Worm (Caenorhabditis elegans) whole organism, late embryonic: ENCODE results near the gene ceh-90.

ENCODE experiments used
- C38D4.7 ChIP-seq: fragments of 200-800 bp; sonication (Bioruptor generic); optimal IDR thresholded peaks from 2 replicates; lab custom pipeline; 2018; ENCODE audit warnings: mild to moderate bottlenecking, missing genetic modification characterization, moderate library complexity, missing compliant biosample characterization
- F13H6.1 ChIP-seq: sonication (generic microtip); optimal IDR thresholded peaks from 2 replicates; lab custom pipeline; 2016; ENCODE audit warnings: missing genetic modification characterization, missing compliant biosample characterization
- K02D7.2 ChIP-seq: sonication (generic microtip); optimal IDR thresholded peaks from 2 replicates; lab custom pipeline; 2017; ENCODE audit warnings: mild to moderate bottlenecking, missing genetic modification characterization, missing compliant biosample characterization
- K09A11.1 ChIP-seq: sonication (generic microtip); optimal IDR thresholded peaks from 2 replicates; lab custom pipeline; 2017; ENCODE audit warnings: antibody characterized with exemption, mild to moderate bottlenecking, missing genetic modification characterization, missing compliant biosample characterization; ENCODE audit not compliant: insufficient read depth
- T23F11.4 ChIP-seq: fragments of 200-800 bp; sonication (Bioruptor generic); optimal IDR thresholded peaks from 2 replicates; lab custom pipeline; 2018; ENCODE audit warnings: mild to moderate bottlenecking, missing genetic modification characterization, missing compliant biosample characterization
- Y22D7AL.16 ChIP-seq: sonication (generic microtip); optimal IDR thresholded peaks from 2 replicates; lab custom pipeline; 2016; ENCODE audit warnings: missing genetic modification characterization, missing compliant biosample characterization
- ahr-1 ChIP-seq: sonication (generic microtip); optimal IDR thresholded peaks from 2 replicates; lab custom pipeline; 2016; ENCODE audit warnings: missing genetic modification characterization, missing compliant biosample characterization
- ama-1 ChIP-seq: fragments of 150-350 bp; optimal IDR thresholded peaks from 2 replicates; lab custom pipeline; 2014
- ceh-14 ChIP-seq: sonication (generic microtip); optimal IDR thresholded peaks from 2 replicates; lab custom pipeline; 2016; ENCODE audit warnings: missing genotype, missing genetic modification characterization, missing compliant biosample characterization
- ceh-18 ChIP-seq: sonication (generic microtip); optimal IDR thresholded peaks from 2 replicates; lab custom pipeline; 2016; ENCODE audit warnings: missing genetic modification characterization, missing compliant biosample characterization
- ceh-19 ChIP-seq: fragments of 200-800 bp; sonication (Bioruptor generic); optimal IDR thresholded peaks from 2 replicates; lab custom pipeline; 2018; ENCODE audit warnings: mild to moderate bottlenecking, missing genetic modification characterization, missing compliant biosample characterization
- ceh-2 ChIP-seq: sonication (generic microtip); optimal IDR thresholded peaks from 2 replicates; lab custom pipeline; 2016; ENCODE audit warnings: missing genotype, missing genetic modification characterization, missing compliant biosample characterization
- ceh-22 ChIP-seq: sonication (generic microtip); optimal IDR thresholded peaks from 2 replicates; lab custom pipeline; 2017; ENCODE audit warnings: missing biosample characterization, missing genetic modification characterization
- ceh-24 ChIP-seq: sonication (generic microtip); optimal IDR thresholded peaks from 2 replicates; lab custom pipeline; 2016; ENCODE audit warnings: mild to moderate bottlenecking, missing genetic modification characterization, missing compliant biosample characterization
- ceh-30 ChIP-seq: fragments of 150-350 bp; optimal IDR thresholded peaks from 2 replicates; lab custom pipeline; 2014; ENCODE audit warnings: missing biosample characterization, missing genetic modification characterization
- ceh-31 ChIP-seq: sonication (generic microtip); optimal IDR thresholded peaks from 2 replicates; lab custom pipeline; 2016; ENCODE audit warnings: missing genetic modification characterization, missing compliant biosample characterization
- ceh-34 ChIP-seq: sonication (generic microtip); optimal IDR thresholded peaks from 2 replicates; lab custom pipeline; 2016; ENCODE audit warnings: mild to moderate bottlenecking, missing genetic modification characterization, missing compliant biosample characterization
- ceh-45 ChIP-seq: fragments of 200-800 bp; sonication (Bioruptor generic); IDR thresholded peaks from 2 replicates; pipeline ENCODE4 v1.3.6; 2022; ENCODE audit warnings: missing genetic modification reagents, missing genetic modification characterization, missing compliant biosample characterization
- ceh-6 ChIP-seq: fragments of 200-800 bp; sonication (Bioruptor generic); optimal IDR thresholded peaks from 2 replicates; lab custom pipeline; 2018; ENCODE audit warnings: mild to moderate bottlenecking, missing genetic modification characterization, missing compliant biosample characterization
- che-1 ChIP-seq: sonication (generic microtip); optimal IDR thresholded peaks from 2 replicates; lab custom pipeline; 2016; ENCODE audit warnings: mild to moderate bottlenecking, missing genetic modification characterization, missing compliant biosample characterization
- ets-4 ChIP-seq: sonication (generic microtip); optimal IDR thresholded peaks from 2 replicates; lab custom pipeline; 2016; ENCODE audit warnings: missing genetic modification characterization, missing compliant biosample characterization
- eyg-1 ChIP-seq: sonication (generic microtip); optimal IDR thresholded peaks from 2 replicates; lab custom pipeline; 2016; ENCODE audit warnings: missing genotype, missing genetic modification characterization, missing compliant biosample characterization
- fax-1 ChIP-seq: sonication (generic microtip); optimal IDR thresholded peaks from 2 replicates; lab custom pipeline; 2016; ENCODE audit warnings: missing genotype, missing genetic modification characterization, missing compliant biosample characterization
- fkh-10 ChIP-seq: fragments of 150-350 bp; optimal IDR thresholded peaks from 2 replicates; lab custom pipeline; 2014; ENCODE audit warnings: missing biosample characterization, missing genetic modification reagents, missing genetic modification characterization
- fkh-6 ChIP-seq: sonication (generic microtip); optimal IDR thresholded peaks from 2 replicates; lab custom pipeline; 2016; ENCODE audit warnings: missing genetic modification characterization, missing compliant biosample characterization
- gmeb-2 ChIP-seq: sonication (generic microtip); optimal IDR thresholded peaks from 2 replicates; lab custom pipeline; 2016; ENCODE audit warnings: missing genetic modification characterization, inconsistent platforms, missing compliant biosample characterization
- hlh-13 ChIP-seq: fragments of 200-800 bp; sonication (Bioruptor generic); optimal IDR thresholded peaks from 2 replicates; lab custom pipeline; 2018; ENCODE audit warnings: mild to moderate bottlenecking, missing genetic modification characterization, missing compliant biosample characterization
- hlh-15 ChIP-seq: sonication (generic microtip); optimal IDR thresholded peaks from 2 replicates; lab custom pipeline; 2016; ENCODE audit warnings: missing genetic modification characterization, missing compliant biosample characterization
- hlh-30 ChIP-seq: sonication (generic microtip); optimal IDR thresholded peaks from 2 replicates; lab custom pipeline; 2017; ENCODE audit warnings: antibody characterized with exemption, missing genetic modification characterization, missing compliant biosample characterization; ENCODE audit not compliant: insufficient read depth
- hlh-6 ChIP-seq: sonication (generic microtip); optimal IDR thresholded peaks from 2 replicates; lab custom pipeline; 2016; ENCODE audit warnings: missing genotype, missing genetic modification characterization, missing compliant biosample characterization
- hlh-8 ChIP-seq: sonication (generic microtip); optimal IDR thresholded peaks from 2 replicates; lab custom pipeline; 2016; ENCODE audit warnings: missing genotype, missing genetic modification characterization, missing compliant biosample characterization
- mec-3 ChIP-seq: sonication (generic microtip); optimal IDR thresholded peaks from 2 replicates; lab custom pipeline; 2016; ENCODE audit warnings: borderline replicate concordance, missing genetic modification characterization, missing compliant biosample characterization
- nfya-1 ChIP-seq: sonication (generic microtip); optimal IDR thresholded peaks from 2 replicates; lab custom pipeline; 2017; ENCODE audit warnings: missing genetic modification characterization, mild to moderate bottlenecking, missing compliant biosample characterization, antibody characterized with exemption, moderate library complexity
- nhr-11 ChIP-seq: fragments of 150-350 bp; optimal IDR thresholded peaks from 2 replicates; lab custom pipeline; 2014; ENCODE audit warnings: missing biosample characterization, missing genetic modification characterization
- nhr-232 ChIP-seq: sonication (generic microtip); optimal IDR thresholded peaks from 2 replicates; lab custom pipeline; 2016; ENCODE audit warnings: missing genetic modification characterization, missing compliant biosample characterization
- odd-2 ChIP-seq: sonication (generic microtip); optimal IDR thresholded peaks from 2 replicates; lab custom pipeline; 2017; ENCODE audit warnings: antibody characterized with exemption, mild to moderate bottlenecking, missing genetic modification characterization, missing compliant biosample characterization
- pag-3 ChIP-seq: sonication (generic microtip); optimal IDR thresholded peaks from 2 replicates; lab custom pipeline; 2016; ENCODE audit warnings: missing compliant biosample characterization, missing genetic modification characterization, borderline replicate concordance
- pha-2 ChIP-seq: sonication (generic microtip); optimal IDR thresholded peaks from 2 replicates; lab custom pipeline; 2017; ENCODE audit warnings: mild to moderate bottlenecking, missing genetic modification characterization, missing compliant biosample characterization
- pqm-1 ChIP-seq: sonication (generic microtip); optimal IDR thresholded peaks from 2 replicates; lab custom pipeline; 2016; ENCODE audit warnings: missing genetic modification characterization, missing compliant biosample characterization
- ref-2 ChIP-seq: sonication (generic microtip); optimal IDR thresholded peaks from 2 replicates; lab custom pipeline; 2016; ENCODE audit warnings: missing genetic modification characterization, missing compliant biosample characterization
- rnt-1 ChIP-seq: sonication (generic microtip); optimal IDR thresholded peaks from 2 replicates; lab custom pipeline; 2016; ENCODE audit warnings: missing genetic modification characterization, missing compliant biosample characterization
- sdc-2 ChIP-seq: sonication (generic microtip); optimal IDR thresholded peaks from 2 replicates; lab custom pipeline; 2016; ENCODE audit warnings: missing genotype, missing genetic modification characterization, missing compliant biosample characterization
- sox-2 ChIP-seq: fragments of 200-800 bp; sonication (Bioruptor generic); IDR thresholded peaks from 2 replicates; pipeline ENCODE4 v1.3.6; 2022; ENCODE audit warnings: missing genetic modification reagents, missing genetic modification characterization, missing compliant biosample characterization
- syd-9 ChIP-seq: sonication (generic microtip); optimal IDR thresholded peaks from 2 replicates; lab custom pipeline; 2016; ENCODE audit warnings: mild to moderate bottlenecking, missing genetic modification characterization, moderate library complexity, missing compliant biosample characterization
- tbx-2 ChIP-seq: sonication (generic microtip); optimal IDR thresholded peaks from 2 replicates; lab custom pipeline; 2016; ENCODE audit warnings: missing genetic modification characterization, missing compliant biosample characterization
- unc-3 ChIP-seq, 2 experiments: fragments of 200-800 bp in 1 of 2; sonication (Bioruptor generic) in 1 of 2; sonication (generic microtip) in 1 of 2; conservative IDR thresholded peaks in 1 of 2; optimal IDR thresholded peaks in 1 of 2; 2 replicates each; pipeline versions ENCODE4 v1.3.6 to Lab custom; 2016 to 2022; ENCODE audit warnings: missing compliant biosample characterization in 2 of 2, missing genetic modification characterization in 2 of 2, missing genetic modification reagents in 1 of 2
- unc-42 ChIP-seq: sonication (generic microtip); optimal IDR thresholded peaks from 2 replicates; lab custom pipeline; 2016; ENCODE audit warnings: missing genotype, missing genetic modification characterization, missing compliant biosample characterization
- unc-86 ChIP-seq: sonication (generic microtip); optimal IDR thresholded peaks from 2 replicates; lab custom pipeline; 2016; ENCODE audit warnings: missing genetic modification characterization, missing compliant biosample characterization
- zip-5 ChIP-seq: sonication (generic microtip); optimal IDR thresholded peaks from 2 replicates; lab custom pipeline; 2016; ENCODE audit warnings: missing genetic modification characterization, missing compliant biosample characterization
- ztf-16 ChIP-seq: sonication (generic microtip); optimal IDR thresholded peaks from 2 replicates; lab custom pipeline; 2017; ENCODE audit warnings: missing genetic modification characterization, missing compliant biosample characterization

Gene ceh-90

DNA sequence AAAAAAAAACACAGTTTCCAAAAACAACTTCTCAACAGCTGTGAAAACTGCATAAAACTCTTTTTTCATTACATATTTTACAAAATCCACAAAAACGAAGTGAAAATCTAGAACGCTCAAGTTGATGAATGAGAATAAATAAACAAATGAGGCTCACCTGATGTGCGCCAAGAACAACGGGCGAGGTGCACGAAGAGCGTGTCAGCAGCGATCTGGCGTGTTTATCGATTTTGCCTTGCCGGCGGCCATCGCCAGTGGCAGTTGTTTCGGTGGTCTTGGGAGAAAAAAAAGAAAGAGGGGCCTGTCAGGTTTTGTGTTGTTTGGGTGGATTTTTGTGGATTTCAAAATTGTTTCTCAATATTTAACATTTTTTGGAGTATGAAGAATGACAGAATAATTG lies 17.0 kb upstream of the ceh-90 start, which contains the start of gene idhb-1 (continued):
- TF ChIP-seq syd-9 (tag; lab: Kevin White, UChicago), result no peak
- no peak for TF ChIP-seq ceh-6 (GFP tag; lab: Kevin White, UChicago)
- no peak for TF ChIP-seq ama-1 (lab: Kevin White, UChicago)
- TF ChIP-seq ceh-31 (tag; lab: Kevin White, UChicago), result peak; percentile 50
- no peak for TF ChIP-seq gmeb-2 (tag; lab: Kevin White, UChicago)
- no peak for TF ChIP-seq pag-3 (tag; lab: Kevin White, UChicago)
- TF ChIP-seq pqm-1 (tag; lab: Kevin White, UChicago), result no peak
- TF ChIP-seq ref-2, result no peak
- peak; percentile 46 for TF ChIP-seq ceh-18
- no peak for TF ChIP-seq ceh-19
- peak; percentile 54 for TF ChIP-seq tbx-2 (tag; lab: Kevin White, UChicago)
- TF ChIP-seq C38D4.7 (GFP tag; lab: Kevin White, UChicago), result no peak
- no peak for TF ChIP-seq hlh-13 (GFP tag; lab: Kevin White, UChicago)
- TF ChIP-seq, all 69 proteins: peak for 9

DNA sequence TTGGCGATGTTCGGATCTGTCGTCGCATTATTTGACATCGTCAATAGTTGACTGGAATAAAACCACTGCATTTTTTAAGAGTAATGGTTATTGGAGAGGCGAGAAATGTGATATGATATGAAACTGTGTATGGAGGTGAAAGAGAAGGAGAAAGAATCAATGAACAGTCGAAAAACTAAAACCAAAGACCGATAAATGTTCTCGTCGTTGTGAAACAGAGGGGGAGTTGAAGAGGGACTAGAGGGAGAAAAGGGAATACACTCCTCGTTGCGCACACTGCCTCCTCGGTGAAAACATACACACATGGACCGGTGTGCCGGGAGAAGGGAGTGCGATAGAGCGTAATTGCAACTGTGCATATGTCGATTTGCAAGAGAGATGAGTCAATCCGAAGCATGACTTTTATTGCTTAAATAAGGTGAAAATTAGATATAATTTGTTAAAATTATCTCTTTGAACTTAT lies 12.8 kb upstream of the ceh-90 start, which contains the start of gene sym-4:
Gene sym-4 (minus strand): TSS at position 51 of the 463 bp plus-strand sequence.
- TF ChIP-seq ets-4 (tag; lab: Kevin White, UChicago) (peak; percentile 57), nfya-1 (peak; percentile 77), ahr-1 (no peak), unc-86 (tag; lab: Kevin White, UChicago) (no peak), ceh-24 (no peak), F13H6.1 (tag; lab: Kevin White, UChicago) (no peak), fax-1 (tag; lab: Kevin White, UChicago) (no peak), che-1 (no peak), pag-3 (tag; lab: Kevin White, UChicago) (no peak), hlh-30 (peak; percentile 75), eyg-1 (tag; lab: Kevin White, UChicago) (no peak), Y22D7AL.16 (tag; lab: Kevin White, UChicago) (no peak), hlh-8 (peak; percentile 82), ceh-22 (no peak), ceh-2 (tag; lab: Kevin White, UChicago) (no peak), zip-5 (tag; lab: Kevin White, UChicago) (no peak), ceh-14 (tag; lab: Kevin White, UChicago) (no peak), nhr-11 (tag; lab: Kevin White, UChicago) (no peak), rnt-1 (tag; lab: Kevin White, UChicago) (peak; percentile 42), fkh-10 (no peak), ceh-45 (GFP tag; lab: Robert Waterston, UW) (0 out of 2 replicates have a peak, but pooled peaks have one; percentile 50), pha-2 (tag; lab: Kevin White, UChicago) (no peak), tbx-2 (tag; lab: Kevin White, UChicago) (peak; percentile 71), ceh-6 (GFP tag; lab: Kevin White, UChicago) (peak; percentile 35), ztf-16 (tag; lab: Kevin White, UChicago) (no peak), ceh-30 (peak; percentile 44), K02D7.2 (tag; lab: Kevin White, UChicago) (no peak), odd-2 (tag; lab: Kevin White, UChicago) (no peak), fkh-6 (tag; lab: Kevin White, UChicago) (no peak), hlh-15 (tag; lab: Kevin White, UChicago) (no peak), hlh-6 (no peak), mec-3 (tag; lab: Kevin White, UChicago) (no peak), sox-2 (GFP tag; lab: Robert Waterston, UW) (no peak), nhr-232 (tag; lab: Kevin White, UChicago) (no peak), sdc-2 (tag; lab: Kevin White, UChicago) (peak; percentile 79), hlh-13 (GFP tag; lab: Kevin White, UChicago) (no peak), T23F11.4 (no peak), K09A11.1 (tag; lab: Kevin White, UChicago) (peak; percentile 53), unc-3 (GFP tag; conservative IDR thresholded peaks at IDR 0.05; lab: Robert Waterston, UW) (no peak), unc-3 (tag; optimal IDR thresholded peaks at IDR 0.05; lab: Kevin White, UChicago) (no peak), unc-42 (tag; lab: Kevin White, UChicago) (peak; percentile 83), C38D4.7 (GFP tag; lab: Kevin White, UChicago) (no peak), ceh-34 (tag; lab: Kevin White, UChicago) (peak; percentile 68), ama-1 (lab: Kevin White, UChicago) (no peak)
